Worm (Caenorhabditis elegans) whole organism, young adult: ENCODE data around the gene clec-140.
A peak's percentile ranks its signal among the peaks of the same experiment; 100 is the strongest.

Source experiments
- B0019.2 ChIP-seq: fragments of 200-800 bp; sonication (Bioruptor generic); conservative IDR thresholded peaks from 2 replicates; pipeline ENCODE4 v1.3.6; 2022; ENCODE audit warnings: missing genetic modification reagents, missing genetic modification characterization, missing compliant biosample characterization
- B0336.3 ChIP-seq: fragments of 200-800 bp; sonication (Bioruptor generic); IDR thresholded peaks from 2 replicates; pipeline ENCODE4 v1.3.6; 2022; ENCODE audit warnings: missing genetic modification characterization, missing compliant biosample characterization
- F49E8.2 ChIP-seq: sonication (generic microtip); optimal IDR thresholded peaks from 3 replicates; lab custom pipeline; 2017; ENCODE audit warnings: missing genetic modification characterization, mild to moderate bottlenecking, missing compliant biosample characterization, antibody characterized with exemption, moderate library complexity; ENCODE audit not compliant: insufficient read depth
- K11D2.4 ChIP-seq: fragments of 200-800 bp; sonication (Bioruptor generic); IDR thresholded peaks from 2 replicates; pipeline ENCODE4 v1.3.6; 2022; ENCODE audit warnings: missing genetic modification reagents, missing genetic modification characterization, missing compliant biosample characterization
- Y53F4B.3 ChIP-seq: fragments of 200-800 bp; sonication (Bioruptor generic); IDR thresholded peaks from 2 replicates; pipeline ENCODE4 v1.3.6; 2022; ENCODE audit warnings: missing genetic modification reagents, missing genetic modification characterization, missing compliant biosample characterization
- Y53G8AR.9 ChIP-seq: fragments of 200-800 bp; sonication (Bioruptor generic); conservative IDR thresholded peaks from 2 replicates; pipeline ENCODE4 v1.3.6; 2022; ENCODE audit warnings: missing genetic modification reagents, missing genetic modification characterization, missing compliant biosample characterization
- Y67H2A.10 ChIP-seq: fragments of 200-800 bp; sonication (Bioruptor generic); conservative IDR thresholded peaks from 2 replicates; pipeline ENCODE4 v1.3.6; 2022; ENCODE audit warnings: missing genetic modification reagents, missing genetic modification characterization, missing compliant biosample characterization
- Y79H2A.3 ChIP-seq: fragments of 200-800 bp; sonication (Bioruptor generic); conservative IDR thresholded peaks from 2 replicates; pipeline ENCODE4 v1.3.6; 2022; ENCODE audit warnings: missing genetic modification reagents, missing genetic modification characterization, missing compliant biosample characterization
- Y95B8A.8 ChIP-seq: fragments of 200-800 bp; sonication (Bioruptor generic); IDR thresholded peaks from 2 replicates; pipeline ENCODE4 v1.3.6; 2022; ENCODE audit warnings: missing genetic modification reagents, missing genetic modification characterization, missing compliant biosample characterization
- ZK185.1 ChIP-seq: sonication (generic microtip); optimal IDR thresholded peaks from 2 replicates; lab custom pipeline; 2016; ENCODE audit warnings: mild to moderate bottlenecking, missing genetic modification characterization, missing compliant biosample characterization; ENCODE audit not compliant: poor library complexity, severe bottlenecking
- aptf-2 ChIP-seq: fragments of 200-800 bp; sonication (Bioruptor generic); conservative IDR thresholded peaks from 2 replicates; pipeline ENCODE4 v1.3.6; 2022; ENCODE audit warnings: missing genetic modification reagents, missing genetic modification characterization, missing compliant biosample characterization
- aptf-3 ChIP-seq: fragments of 200-800 bp; sonication (Bioruptor generic); IDR thresholded peaks from 2 replicates; pipeline ENCODE4 v1.3.6; 2022; ENCODE audit warnings: missing genetic modification characterization, missing compliant biosample characterization
- athp-1 ChIP-seq: sonication (generic microtip); optimal IDR thresholded peaks from 2 replicates; lab custom pipeline; 2017; ENCODE audit warnings: mild to moderate bottlenecking, missing genetic modification characterization, missing compliant biosample characterization
- attf-5 ChIP-seq: fragments of 200-800 bp; sonication (Bioruptor generic); optimal IDR thresholded peaks from 2 replicates; lab custom pipeline; 2018; ENCODE audit warnings: mild to moderate bottlenecking, missing genetic modification characterization, missing compliant biosample characterization
- cebp-1 ChIP-seq, 2 experiments: fragments of 200-800 bp in 1 of 2; sonication (Bioruptor generic) in 1 of 2; sonication (generic microtip) in 1 of 2; IDR thresholded peaks in 1 of 2; optimal IDR thresholded peaks in 1 of 2; 2 replicates each; pipeline versions ENCODE4 v1.3.6 to Lab custom; 2017 to 2022; ENCODE audit warnings: missing compliant biosample characterization in 2 of 2, missing genetic modification characterization in 2 of 2, mild to moderate bottlenecking in 1 of 2, missing genetic modification reagents in 1 of 2, moderate library complexity in 1 of 2
- ceh-100 ChIP-seq: fragments of 200-800 bp; sonication (Bioruptor generic); IDR thresholded peaks from 2 replicates; pipeline ENCODE4 v1.3.6; 2022; ENCODE audit warnings: missing genetic modification reagents, missing genetic modification characterization, missing compliant biosample characterization
- ceh-27 ChIP-seq: fragments of 200-800 bp; sonication (Bioruptor generic); optimal IDR thresholded peaks from 2 replicates; lab custom pipeline; 2018; ENCODE audit warnings: mild to moderate bottlenecking, missing genetic modification characterization, moderate library complexity, missing compliant biosample characterization
- die-1 ChIP-seq: sonication (generic microtip); optimal IDR thresholded peaks from 2 replicates; lab custom pipeline; 2016; ENCODE audit warnings: missing genotype, mild to moderate bottlenecking, missing genetic modification characterization, missing compliant biosample characterization
- dpl-1 ChIP-seq: fragments of 150-350 bp; optimal IDR thresholded peaks from 2 replicates; lab custom pipeline; 2014; ENCODE audit warnings: missing biosample characterization, missing genetic modification reagents, missing genetic modification characterization
- efl-1 ChIP-seq: fragments of 150-350 bp; optimal IDR thresholded peaks from 2 replicates; lab custom pipeline; 2014; ENCODE audit warnings: missing biosample characterization, missing genetic modification reagents, missing genetic modification characterization
- egl-44 ChIP-seq: fragments of 200-800 bp; sonication (Bioruptor generic); IDR thresholded peaks from 2 replicates; pipeline ENCODE4 v1.3.6; 2022; ENCODE audit warnings: missing genetic modification reagents, missing genetic modification characterization, missing compliant biosample characterization
- egrh-3 ChIP-seq: fragments of 200-800 bp; sonication (Bioruptor generic); IDR thresholded peaks from 2 replicates; pipeline ENCODE4 v1.3.6; 2022; ENCODE audit warnings: missing genetic modification reagents, missing genetic modification characterization, missing compliant biosample characterization
- ekl-4 ChIP-seq: fragments of 200-800 bp; sonication (Bioruptor generic); IDR thresholded peaks from 2 replicates; pipeline ENCODE4 v1.3.6; 2022; ENCODE audit warnings: missing genetic modification reagents, missing genetic modification characterization, missing compliant biosample characterization
- hmg-1.2 ChIP-seq: fragments of 200-800 bp; sonication (Bioruptor generic); IDR thresholded peaks from 2 replicates; pipeline ENCODE4 v1.3.6; 2022; ENCODE audit warnings: missing genetic modification reagents, missing genetic modification characterization, missing compliant biosample characterization
- hmg-20 ChIP-seq: fragments of 200-800 bp; sonication (Bioruptor generic); IDR thresholded peaks from 2 replicates; pipeline ENCODE4 v1.3.6; 2022; ENCODE audit warnings: missing genetic modification reagents, missing genetic modification characterization, missing compliant biosample characterization
- hsf-1 ChIP-seq: fragments of 200-800 bp; sonication (Bioruptor generic); IDR thresholded peaks from 2 replicates; pipeline ENCODE4 v1.3.6; 2022; ENCODE audit warnings: missing genetic modification reagents, missing genetic modification characterization, missing compliant biosample characterization
- let-607 ChIP-seq, 2 experiments: fragments of 200-800 bp in 1 of 2; sonication (Bioruptor generic) in 1 of 2; sonication (generic microtip) in 1 of 2; optimal IDR thresholded peaks; 2 replicates each; lab custom pipeline; 2016 to 2018; ENCODE audit warnings: mild to moderate bottlenecking in 2 of 2, missing compliant biosample characterization in 2 of 2, missing genetic modification characterization in 2 of 2, moderate library complexity in 2 of 2, missing genotype in 1 of 2
- lin-26 ChIP-seq: fragments of 200-800 bp; sonication (Bioruptor generic); IDR thresholded peaks from 2 replicates; pipeline ENCODE4 v1.3.6; 2022; ENCODE audit warnings: missing genetic modification reagents, missing genetic modification characterization, missing compliant biosample characterization
- lir-1 ChIP-seq: fragments of 200-800 bp; sonication (Bioruptor generic); conservative IDR thresholded peaks from 2 replicates; pipeline ENCODE4 v1.3.6; 2022; ENCODE audit warnings: missing genetic modification reagents, missing genetic modification characterization, missing compliant biosample characterization
- lsl-1 ChIP-seq: fragments of 200-800 bp; sonication (Bioruptor generic); optimal IDR thresholded peaks from 2 replicates; lab custom pipeline; 2018; ENCODE audit warnings: mild to moderate bottlenecking, missing genetic modification characterization, moderate library complexity, missing compliant biosample characterization
- madf-3 ChIP-seq: fragments of 200-800 bp; sonication (Bioruptor generic); IDR thresholded peaks from 2 replicates; pipeline ENCODE4 v1.3.6; 2022; ENCODE audit warnings: missing genetic modification reagents, missing genetic modification characterization, missing compliant biosample characterization
- madf-8 ChIP-seq: fragments of 200-800 bp; sonication (Bioruptor generic); conservative IDR thresholded peaks from 2 replicates; pipeline ENCODE4 v1.3.6; 2022; ENCODE audit warnings: missing genetic modification reagents, missing genetic modification characterization, missing compliant biosample characterization
- mcd-1 ChIP-seq: fragments of 200-800 bp; sonication (Bioruptor generic); IDR thresholded peaks from 2 replicates; pipeline ENCODE4 v1.3.6; 2022; ENCODE audit warnings: missing genetic modification reagents, missing genetic modification characterization, missing compliant biosample characterization
- nhr-80 ChIP-seq: sonication (generic microtip); optimal IDR thresholded peaks from 2 replicates; lab custom pipeline; 2016; ENCODE audit warnings: missing genetic modification characterization, missing compliant biosample characterization
- pbrm-1 ChIP-seq: fragments of 200-800 bp; sonication (Bioruptor generic); IDR thresholded peaks from 2 replicates; pipeline ENCODE4 v1.3.6; 2022; ENCODE audit warnings: missing genetic modification reagents, missing genetic modification characterization, missing compliant biosample characterization
- snpc-1.3 ChIP-seq: sonication (generic microtip); optimal IDR thresholded peaks from 2 replicates; lab custom pipeline; 2017; ENCODE audit warnings: missing genetic modification characterization, mild to moderate bottlenecking, missing compliant biosample characterization, antibody characterized with exemption, moderate library complexity, missing genotype, missing genetic modification reagents; ENCODE audit not compliant: insufficient read depth
- snpc-3.4 ChIP-seq: sonication (generic microtip); optimal IDR thresholded peaks from 2 replicates; lab custom pipeline; 2017; ENCODE audit warnings: missing genetic modification characterization, mild to moderate bottlenecking, missing compliant biosample characterization, antibody characterized with exemption, moderate library complexity, missing genotype, missing genetic modification reagents
- tbp1 ChIP-seq: fragments of 200-800 bp; sonication (Bioruptor generic); optimal IDR thresholded peaks from 2 replicates; lab custom pipeline; 2018; ENCODE audit warnings: mild to moderate bottlenecking, missing genetic modification characterization, missing compliant biosample characterization
- unc-130 ChIP-seq: sonication (generic microtip); optimal IDR thresholded peaks from 2 replicates; lab custom pipeline; 2016; ENCODE audit warnings: missing genetic modification reagents, missing genetic modification characterization, missing compliant biosample characterization
- xnd-1 ChIP-seq: sonication (generic microtip); optimal IDR thresholded peaks from 2 replicates; lab custom pipeline; 2016; ENCODE audit warnings: missing genotype, missing genetic modification reagents, missing genetic modification characterization, missing compliant biosample characterization
- ztf-18 ChIP-seq: sonication (generic microtip); optimal IDR thresholded peaks from 2 replicates; lab custom pipeline; 2016; ENCODE audit warnings: missing genotype, mild to moderate bottlenecking, missing genetic modification characterization, missing compliant biosample characterization
- ztf-26 ChIP-seq: sonication (generic microtip); optimal IDR thresholded peaks from 2 replicates; lab custom pipeline; 2017; ENCODE audit warnings: missing genetic modification characterization, missing compliant biosample characterization

The clec-140 gene

ce11 chrII:4698266-4698771 lies 25.5 kb downstream of the clec-140 start, which contains the start of the genes rpn-5 and scc-1 (continued):
- peak; percentile 46 for TF ChIP-seq madf-8 (GFP tag; lab: Robert Waterston, UW)
- TF ChIP-seq let-607 (tag; optimal IDR thresholded peaks at IDR 0.05; lab: Kevin White, UChicago), result peak in 1 of 2 experiments; percentile 4
- TF ChIP-seq pbrm-1 (GFP tag; lab: Robert Waterston, UW), result 0 out of 2 replicates have a peak, but pooled peaks have one; percentile 12
- TF ChIP-seq mcd-1 (GFP tag; lab: Robert Waterston, UW), result peak; percentile 46; the same call in 1 of the 2 replicates
- TF ChIP-seq, all 124 proteins: peak for 26

- TF ChIP-seq madf-3 (GFP tag; lab: Robert Waterston, UW) (peak; percentile 95), Y53G8AR.9 (GFP tag; lab: Robert Waterston, UW) (peak; percentile 94), madf-8 (GFP tag; lab: Robert Waterston, UW) (peak; percentile 97), snpc-3.4 (tag; lab: Kevin White, UChicago) (peak; percentile 84), die-1 (tag; lab: Kevin White, UChicago) (peak; percentile 28), Y79H2A.3 (GFP tag; lab: Robert Waterston, UW) (peak; percentile 89), F49E8.2 (tag; lab: Kevin White, UChicago) (peak; percentile 87), lin-26 (GFP tag; lab: Robert Waterston, UW) (peak; percentile 79), pbrm-1 (GFP tag; lab: Robert Waterston, UW) (peak; percentile 93), athp-1 (peak; percentile 46), hmg-1.2 (GFP tag; lab: Robert Waterston, UW) (peak; percentile 86), lir-1 (GFP tag; lab: Robert Waterston, UW) (peak; percentile 86), ceh-100 (GFP tag; lab: Robert Waterston, UW) (peak; percentile 97), egl-44 (GFP tag; lab: Robert Waterston, UW) (peak; percentile 85), Y95B8A.8 (GFP tag; lab: Robert Waterston, UW) (peak; percentile 99), ceh-27 (peak; percentile 70), Y53F4B.3 (peak; percentile 87), let-607 (tag; optimal IDR thresholded peaks at IDR 0.05; lab: Kevin White, UChicago) (peak in 1 of 2 experiments; percentile 74), cebp-1 (GFP tag; IDR thresholded peaks at IDR 0.05; lab: Robert Waterston, UW) (peak; percentile 78), cebp-1 (tag; optimal IDR thresholded peaks at IDR 0.05; lab: Kevin White, UChicago) (peak; percentile 79), ztf-26 (tag; lab: Kevin White, UChicago) (peak; percentile 60), xnd-1 (tag; lab: Kevin White, UChicago) (peak; percentile 88), hmg-20 (GFP tag; lab: Robert Waterston, UW) (peak; percentile 74; the same call in 1 of the 2 replicates), B0336.3 (GFP tag; lab: Robert Waterston, UW) (peak; percentile 69), snpc-1.3 (tag; lab: Kevin White, UChicago) (peak; percentile 36), ztf-18 (tag; lab: Kevin White, UChicago) (peak; percentile 66), egrh-3 (GFP tag; lab: Robert Waterston, UW) (peak; percentile 85), nhr-80 (peak; percentile 57), efl-1 (GFP tag; lab: Kevin White, UChicago) (peak; percentile 96), Y67H2A.10 (GFP tag; lab: Robert Waterston, UW) (peak; percentile 91), aptf-3 (GFP tag; lab: Robert Waterston, UW) (0 out of 2 replicates have a peak, but pooled peaks have one; percentile 53), hsf-1 (GFP tag; lab: Robert Waterston, UW) (peak; percentile 95), B0019.2 (peak; percentile 98), aptf-2 (GFP tag; lab: Robert Waterston, UW) (peak; percentile 77), tbp1 (GFP tag; lab: Kevin White, UChicago) (peak; percentile 61), ekl-4 (GFP tag; lab: Robert Waterston, UW) (peak; percentile 97), K11D2.4 (peak; percentile 88), attf-5 (GFP tag; lab: Kevin White, UChicago) (peak; percentile 90), dpl-1 (GFP tag; lab: Kevin White, UChicago) (peak; percentile 88), mcd-1 (GFP tag; lab: Robert Waterston, UW) (peak; percentile 99), unc-130 (GFP tag; lab: Kevin White, UChicago) (peak; percentile 56), lsl-1 (peak; percentile 79), ZK185.1 (peak; percentile 32)
These were observed 28.7 kb downstream of the clec-140 start, which contains the start of gene unc-85 for ce11 chrII:4701482-4702119. Gene unc-85 (plus strand): TSS chrII:4702069.
